Fruit fly (Drosophila melanogaster) whole organism, prepupa: Measurements from ENCODE around the gene CG9588.

Source experiments
- Blimp-1 ChIP-seq: fragments of 200-800 bp; sonication (Bioruptor generic); optimal IDR thresholded peaks from 3 replicates; lab custom pipeline; 2017; ENCODE audit warnings: missing biosample characterization, missing genetic modification characterization, mild to moderate bottlenecking, moderate library complexity, missing genetic modification reagents
- CG10631 ChIP-seq: fragments of 200-800 bp; sonication (Bioruptor generic); optimal IDR thresholded peaks from 2 replicates; lab custom pipeline; 2016; ENCODE audit warnings: missing biosample characterization, missing genetic modification characterization
- CG10669 ChIP-seq: fragments of 200-800 bp; sonication (Bioruptor generic); optimal IDR thresholded peaks from 3 replicates; lab custom pipeline; 2018; ENCODE audit warnings: missing biosample characterization, mild to moderate bottlenecking, missing genetic modification characterization, moderate library complexity
- CG11294 ChIP-seq: fragments of 200-800 bp; sonication (Bioruptor generic); IDR thresholded peaks from 2 replicates; pipeline ENCODE4 v1.3.6; 2022; ENCODE audit warnings: missing biosample characterization, missing genetic modification characterization
- CG11902 ChIP-seq: fragments of 200-800 bp; sonication (Bioruptor generic); optimal IDR thresholded peaks from 3 replicates; lab custom pipeline; 2016; ENCODE audit warnings: missing biosample characterization, missing genetic modification characterization
- CG15336 ChIP-seq: fragments of 200-800 bp; sonication (Bioruptor generic); IDR thresholded peaks from 2 replicates; pipeline ENCODE4 v1.3.6; 2022; ENCODE audit warnings: missing biosample characterization, missing genetic modification characterization
- CG1621 ChIP-seq: fragments of 200-800 bp; sonication (Bioruptor generic); optimal IDR thresholded peaks from 3 replicates; lab custom pipeline; 2018; ENCODE audit warnings: missing biosample characterization, mild to moderate bottlenecking, missing genetic modification characterization
- CG16779 ChIP-seq: fragments of 200-800 bp; sonication (Bioruptor generic); optimal IDR thresholded peaks from 3 replicates; lab custom pipeline; 2017; ENCODE audit warnings: missing biosample characterization, mild to moderate bottlenecking, missing genetic modification characterization
- CG3032 ChIP-seq: fragments of 200-800 bp; optimal IDR thresholded peaks from 2 replicates; lab custom pipeline; 2019; ENCODE audit warnings: missing biosample characterization, mild to moderate bottlenecking, missing genetic modification characterization, moderate library complexity
- CG31627 ChIP-seq: fragments of 200-800 bp; sonication (Bioruptor generic); optimal IDR thresholded peaks from 3 replicates; lab custom pipeline; 2016; ENCODE audit warnings: missing biosample characterization, missing genetic modification characterization
- CG32006 ChIP-seq: fragments of 200-800 bp; sonication (Bioruptor generic); optimal IDR thresholded peaks from 3 replicates; lab custom pipeline; 2017; ENCODE audit warnings: missing biosample characterization, mild to moderate bottlenecking, missing genetic modification characterization
- CG4318 ChIP-seq: fragments of 200-800 bp; sonication (Bioruptor generic); optimal IDR thresholded peaks from 3 replicates; lab custom pipeline; 2017; ENCODE audit warnings: missing biosample characterization, mild to moderate bottlenecking, missing genetic modification characterization
- CG6276 ChIP-seq: fragments of 200-800 bp; sonication (Bioruptor generic); optimal IDR thresholded peaks from 2 replicates; lab custom pipeline; 2017; ENCODE audit warnings: missing biosample characterization, mild to moderate bottlenecking, missing genetic modification characterization
- CG6792 ChIP-seq: fragments of 200-800 bp; sonication (Bioruptor generic); optimal IDR thresholded peaks from 3 replicates; lab custom pipeline; 2016; ENCODE audit warnings: missing biosample characterization, missing genetic modification characterization
- CG6808 ChIP-seq: fragments of 200-800 bp; sonication (Bioruptor generic); optimal IDR thresholded peaks from 3 replicates; lab custom pipeline; 2017; ENCODE audit warnings: missing biosample characterization, missing genetic modification characterization, mild to moderate bottlenecking, moderate library complexity, missing genetic modification reagents
- CG6854 ChIP-seq: fragments of 200-800 bp; sonication (Bioruptor generic); optimal IDR thresholded peaks from 2 replicates; lab custom pipeline; 2017; ENCODE audit warnings: missing biosample characterization, mild to moderate bottlenecking, missing genetic modification characterization
- CG7368 ChIP-seq: fragments of 200-800 bp; sonication (Bioruptor generic); optimal IDR thresholded peaks from 3 replicates; lab custom pipeline; 2016; ENCODE audit warnings: missing biosample characterization, missing genetic modification characterization
- CG8119 ChIP-seq: fragments of 200-800 bp; sonication (Bioruptor generic); IDR thresholded peaks from 3 replicates; pipeline ENCODE4 v1.3.6; 2022; ENCODE audit warnings: missing biosample characterization, missing genetic modification characterization
- CG8319 ChIP-seq: fragments of 200-800 bp; sonication (Bioruptor generic); optimal IDR thresholded peaks from 3 replicates; lab custom pipeline; 2016; ENCODE audit warnings: missing biosample characterization, missing genetic modification characterization
- CG9139 ChIP-seq: fragments of 200-800 bp; sonication (Bioruptor generic); optimal IDR thresholded peaks from 3 replicates; lab custom pipeline; 2017; ENCODE audit warnings: missing biosample characterization, mild to moderate bottlenecking, missing genetic modification characterization
- Eip75B ChIP-seq: fragments of 200-800 bp; sonication (Bioruptor generic); optimal IDR thresholded peaks from 3 replicates; lab custom pipeline; 2016; ENCODE audit warnings: missing biosample characterization, missing genetic modification characterization
- Eip78C ChIP-seq: fragments of 200-800 bp; sonication (Bioruptor generic); peaks from one replicate; lab custom pipeline; 2016; ENCODE audit warnings: missing biosample characterization, missing genetic modification characterization
- Eip93F ChIP-seq: fragments of 200-800 bp; sonication (Bioruptor generic); optimal IDR thresholded peaks from 2 replicates; lab custom pipeline; 2016; ENCODE audit warnings: missing biosample characterization, mild to moderate bottlenecking, missing genetic modification characterization
- Ets21C ChIP-seq: fragments of 200-800 bp; sonication (Bioruptor generic); optimal IDR thresholded peaks from 3 replicates; lab custom pipeline; 2016; ENCODE audit warnings: missing biosample characterization, missing genetic modification characterization
- Ets96B ChIP-seq: fragments of 200-800 bp; optimal IDR thresholded peaks from 2 replicates; lab custom pipeline; 2019; ENCODE audit warnings: missing biosample characterization, mild to moderate bottlenecking, missing genetic modification characterization, moderate library complexity
- Gug ChIP-seq: fragments of 200-800 bp; sonication (Bioruptor generic); IDR thresholded peaks from 2 replicates; pipeline ENCODE4 v1.3.6; 2022; ENCODE audit warnings: missing biosample characterization, missing genetic modification characterization
- Hr38 ChIP-seq: sonication (Bioruptor generic); optimal IDR thresholded peaks from 2 replicates; lab custom pipeline; 2016; ENCODE audit warnings: missing biosample characterization, missing genetic modification characterization
- Hr4 ChIP-seq: fragments of 200-800 bp; sonication (Bioruptor generic); optimal IDR thresholded peaks from 3 replicates; lab custom pipeline; 2016; ENCODE audit warnings: missing biosample characterization, missing genetic modification characterization
- Met ChIP-seq: fragments of 200-800 bp; sonication (Bioruptor generic); optimal IDR thresholded peaks from 3 replicates; lab custom pipeline; 2016; ENCODE audit warnings: missing biosample characterization, missing genetic modification characterization
- OdsH ChIP-seq: fragments of 200-800 bp; sonication (Bioruptor generic); optimal IDR thresholded peaks from 3 replicates; lab custom pipeline; 2016; ENCODE audit warnings: missing biosample characterization, missing genetic modification characterization
- Smox ChIP-seq: fragments of 200-800 bp; sonication (Bioruptor generic); optimal IDR thresholded peaks from 3 replicates; lab custom pipeline; 2016; ENCODE audit warnings: missing biosample characterization, missing genetic modification characterization
- Sox14 ChIP-seq: fragments of 200-800 bp; sonication (Bioruptor generic); optimal IDR thresholded peaks from 3 replicates; lab custom pipeline; 2016; ENCODE audit warnings: missing biosample characterization, missing genetic modification characterization
- Sox15 ChIP-seq: fragments of 200-800 bp; sonication (Bioruptor generic); optimal IDR thresholded peaks from 3 replicates; lab custom pipeline; 2016; ENCODE audit warnings: missing biosample characterization, missing genetic modification characterization
- acj6 ChIP-seq: fragments of 200-800 bp; sonication (Bioruptor generic); optimal IDR thresholded peaks from 3 replicates; lab custom pipeline; 2016; ENCODE audit warnings: missing biosample characterization, missing genetic modification characterization
- dac ChIP-seq: fragments of 200-800 bp; sonication (Bioruptor generic); optimal IDR thresholded peaks from 2 replicates; lab custom pipeline; 2017; ENCODE audit warnings: missing biosample characterization, mild to moderate bottlenecking, missing genetic modification characterization
- dsx ChIP-seq: fragments of 200-800 bp; optimal IDR thresholded peaks from 3 replicates; lab custom pipeline; 2019; ENCODE audit warnings: missing biosample characterization, mild to moderate bottlenecking, missing genetic modification characterization, moderate library complexity; ENCODE audit not compliant: poor library complexity, severe bottlenecking
- eg ChIP-seq: fragments of 200-800 bp; sonication (Bioruptor generic); IDR thresholded peaks from 3 replicates; pipeline ENCODE4 v1.3.6; 2022; ENCODE audit warnings: missing biosample characterization, missing genetic modification characterization
- esn ChIP-seq: fragments of 200-800 bp; sonication (Bioruptor generic); optimal IDR thresholded peaks from 2 replicates; lab custom pipeline; 2016; ENCODE audit warnings: missing biosample characterization, mild to moderate bottlenecking, missing genetic modification characterization, moderate library complexity
- fd59A ChIP-seq: fragments of 200-800 bp; sonication (Bioruptor generic); optimal IDR thresholded peaks from 2 replicates; lab custom pipeline; 2017; ENCODE audit warnings: missing biosample characterization, mild to moderate bottlenecking, missing genetic modification characterization, missing genetic modification reagents
- fd85E ChIP-seq: fragments of 200-800 bp; sonication (Bioruptor generic); optimal IDR thresholded peaks from 3 replicates; lab custom pipeline; 2016; ENCODE audit warnings: missing biosample characterization, missing genetic modification characterization
- fkh ChIP-seq: fragments of 200-800 bp; sonication (Bioruptor generic); optimal IDR thresholded peaks from 3 replicates; lab custom pipeline; 2017; ENCODE audit warnings: missing biosample characterization, mild to moderate bottlenecking, missing genetic modification characterization, moderate library complexity
- lz ChIP-seq: fragments of 200-800 bp; sonication (Bioruptor generic); optimal IDR thresholded peaks from 3 replicates; lab custom pipeline; 2016; ENCODE audit warnings: missing biosample characterization, missing genetic modification characterization
- net ChIP-seq: fragments of 200-800 bp; sonication (Bioruptor generic); optimal IDR thresholded peaks from 3 replicates; lab custom pipeline; 2016; ENCODE audit warnings: missing biosample characterization, missing genetic modification characterization
- spab ChIP-seq: fragments of 200-800 bp; sonication (Bioruptor generic); optimal IDR thresholded peaks from 2 replicates; lab custom pipeline; 2017; ENCODE audit warnings: missing biosample characterization, mild to moderate bottlenecking, missing genetic modification characterization, missing genetic modification reagents
- ss ChIP-seq, 2 experiments: fragments of 200-800 bp; sonication (Bioruptor generic); optimal IDR thresholded peaks; 2 replicates in 1 of 2; 3 replicates in 1 of 2; lab custom pipeline; 2017 to 2018; ENCODE audit warnings: mild to moderate bottlenecking in 2 of 2, missing biosample characterization in 2 of 2, missing genetic modification characterization in 2 of 2, moderate library complexity in 1 of 2
- svp ChIP-seq: fragments of 200-800 bp; sonication (Bioruptor generic); peaks from one replicate; lab custom pipeline; 2016; ENCODE audit warnings: missing biosample characterization, missing genetic modification characterization
- vri ChIP-seq: fragments of 200-800 bp; sonication (Bioruptor generic); optimal IDR thresholded peaks from 3 replicates; lab custom pipeline; 2016; ENCODE audit warnings: missing biosample characterization, mild to moderate bottlenecking, missing genetic modification characterization

CG9588 gene

dm6 chr3R:13718076-13718475 lies 41.6 kb upstream of the CG9588 start, which contains the start of gene Ubc87F:
TSS of gene Ubc87F (minus strand) at chr3R:13718176.
- TF ChIP-seq svp (GFP tag; lab: Kevin White, UChicago) (no peak), CG9139 (GFP tag; lab: Kevin White, UChicago) (no peak), CG1621 (tag; lab: Kevin White, UChicago) (no peak), Hr38 (GFP tag; lab: Kevin White, UChicago) (no peak), spab (GFP tag; lab: Kevin White, UChicago) (no peak), esn (GFP tag; lab: Kevin White, UChicago) (no peak), lz (GFP tag; lab: Kevin White, UChicago) (no peak), acj6 (GFP tag; lab: Kevin White, UChicago) (no peak), Eip78C (GFP tag; lab: Kevin White, UChicago) (no peak), CG11294 (GFP tag; lab: Robert Waterston, UW) (no peak), Eip93F (no peak), CG32006 (GFP tag; lab: Kevin White, UChicago) (no peak), CG6854 (GFP tag; lab: Kevin White, UChicago) (no peak), CG7368 (no peak), OdsH (no peak), CG6808 (GFP tag; lab: Kevin White, UChicago) (no peak)

DNA sequence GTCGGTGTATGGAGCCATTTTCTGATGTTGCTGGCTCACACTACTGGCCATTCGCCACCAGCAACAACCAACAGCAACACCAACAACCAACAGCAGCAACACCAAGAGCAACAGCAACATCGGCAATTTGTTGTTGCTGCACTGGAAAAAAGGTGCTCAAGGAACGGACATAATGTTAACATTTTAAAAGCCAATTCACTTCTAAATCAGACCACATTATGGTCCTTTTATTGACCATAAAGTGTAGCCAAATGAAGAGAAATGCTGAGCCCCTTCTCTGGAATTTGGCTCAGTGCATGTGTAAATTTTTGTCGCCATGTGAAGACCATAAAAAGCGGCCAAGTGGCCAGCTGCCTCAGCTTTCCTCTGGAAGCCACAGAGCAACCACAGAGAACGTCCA lies 40.3 kb upstream of the CG9588 start:
- TF ChIP-seq CG10631 (peak; percentile 84), Eip93F (no peak), CG10669 (GFP tag; lab: Kevin White, UChicago) (peak; percentile 70), CG4318 (GFP tag; lab: Kevin White, UChicago) (peak; percentile 87), svp (GFP tag; lab: Kevin White, UChicago) (peak; percentile 73), CG16779 (peak; percentile 66), Hr4 (peak; percentile 88), Eip78C (GFP tag; lab: Kevin White, UChicago) (peak; percentile 99), CG3032 (tag; lab: Kevin White, UChicago) (peak; percentile 75), fkh (no peak), Hr38 (GFP tag; lab: Kevin White, UChicago) (peak; percentile 64), CG11902 (GFP tag; lab: Kevin White, UChicago) (peak; percentile 30), fd85E (GFP tag; lab: Kevin White, UChicago) (peak; percentile 4), fd59A (GFP tag; lab: Kevin White, UChicago) (peak; percentile 66), esn (GFP tag; lab: Kevin White, UChicago) (peak; percentile 70), vri (GFP tag; lab: Kevin White, UChicago) (no peak), CG6854 (GFP tag; lab: Kevin White, UChicago) (no peak), Met (peak; percentile 56), net (GFP tag; lab: Kevin White, UChicago) (peak; percentile 82), CG1621 (tag; lab: Kevin White, UChicago) (peak; percentile 80), CG32006 (GFP tag; lab: Kevin White, UChicago) (peak; percentile 93), CG9139 (GFP tag; lab: Kevin White, UChicago) (peak; percentile 13), Ets21C (GFP tag; lab: Kevin White, UChicago) (peak; percentile 45), CG15336 (GFP tag; lab: Robert Waterston, UW) (peak; percentile 93), lz (GFP tag; lab: Kevin White, UChicago) (peak; percentile 73), CG31627 (GFP tag; lab: Kevin White, UChicago) (peak; percentile 57), eg (GFP tag; lab: Robert Waterston, UW) (peak; percentile 96), Eip75B (peak; percentile 88), CG6792 (GFP tag; lab: Kevin White, UChicago) (peak; percentile 81), spab (GFP tag; lab: Kevin White, UChicago) (peak; percentile 64), dsx (GFP tag; lab: Kevin White, UChicago) (peak; percentile 70), CG8319 (GFP tag; lab: Kevin White, UChicago) (peak; percentile 56), Sox14 (GFP tag; lab: Kevin White, UChicago) (peak; percentile 83), CG7368 (peak; percentile 68), ss (GFP tag; optimal IDR thresholded peaks at IDR 0.05; lab: Kevin White, UChicago) (peak; percentile 90 to 91), CG6276 (peak; percentile 87), CG11294 (GFP tag; lab: Robert Waterston, UW) (peak; percentile 86), OdsH (peak; percentile 87), CG6808 (GFP tag; lab: Kevin White, UChicago) (peak; percentile 71), Blimp-1 (GFP tag; lab: Kevin White, UChicago) (no peak), Gug (GFP tag; lab: Robert Waterston, UW) (peak; percentile 92), dac (GFP tag; lab: Kevin White, UChicago) (peak; percentile 88), CG8119 (peak; percentile 95), Ets96B (tag; lab: Kevin White, UChicago) (peak; percentile 64), acj6 (GFP tag; lab: Kevin White, UChicago) (peak; percentile 80), Sox15 (GFP tag; lab: Kevin White, UChicago) (peak; percentile 40), Smox (GFP tag; lab: Kevin White, UChicago) (peak; percentile 51)
